Fruit fly (Drosophila melanogaster): Measurements from ENCODE around the gene kek4.

DNA sequence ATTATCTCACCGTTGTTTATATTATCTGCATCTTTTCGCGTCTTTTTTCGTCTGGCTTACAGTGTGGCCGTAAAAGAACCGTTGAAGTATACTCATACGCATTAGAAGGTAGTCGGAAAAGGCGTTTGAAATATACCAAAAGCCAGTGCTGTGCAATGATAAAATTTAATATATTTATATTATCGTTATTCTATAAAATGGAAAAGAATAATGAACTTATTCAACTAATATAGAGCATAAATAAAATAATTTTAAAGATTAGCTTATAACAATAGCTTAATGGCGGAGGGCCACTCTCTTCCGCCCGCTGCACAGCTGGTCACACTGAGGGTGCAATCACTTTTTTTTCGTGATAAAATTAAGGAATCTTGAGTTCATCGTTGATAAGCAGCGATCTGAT lies 23.3 kb downstream of the kek4 start, which contains the start of the genes CG16974 and Edem2:
- TF ChIP-seq Smox (GFP tag; optimal IDR thresholded peaks at IDR 0.05) (no peak), Sox15 (GFP tag; optimal IDR thresholded peaks at IDR 0.05) (peak; percentile 55), CG4318 (GFP tag; optimal IDR thresholded peaks at IDR 0.05) (no peak), Sox14 (GFP tag; optimal IDR thresholded peaks at IDR 0.05) (no peak), eg (GFP tag; IDR thresholded peaks at IDR 0.05) (peak; percentile 60; the same call in 2 of the 3 replicates), Lpt (GFP tag; optimal IDR thresholded peaks at IDR 0.05) (no peak), Ets21C (GFP tag; optimal IDR thresholded peaks at IDR 0.05) (peak; percentile 56), CG16779 (tag; optimal IDR thresholded peaks at IDR 0.05) (no peak), CG7368 (GFP tag; optimal IDR thresholded peaks at IDR 0.05) (no peak), CG11762 (GFP tag; optimal IDR thresholded peaks at IDR 0.05; ENCODE audit: insufficient read depth) (no peak)

Data from whole organism, prepupa.